Worm (Caenorhabditis elegans) whole organism, L4 larva: ENCODE data around the gene srt-28.

Experiments
- D1046.2 ChIP-seq: fragments of 200-800 bp; sonication (Bioruptor generic); IDR thresholded peaks from 2 replicates; pipeline ENCODE4 v1.3.6; 2022; ENCODE audit warnings: missing genetic modification characterization, missing compliant biosample characterization
- F10B5.3 ChIP-seq: sonication (generic microtip); optimal IDR thresholded peaks from 2 replicates; lab custom pipeline; 2016; ENCODE audit warnings: mild to moderate bottlenecking, missing genetic modification characterization, missing compliant biosample characterization
- F37D6.2 ChIP-seq: sonication (generic microtip); optimal IDR thresholded peaks from 2 replicates; lab custom pipeline; 2016; ENCODE audit warnings: mild to moderate bottlenecking, missing genetic modification characterization, missing compliant biosample characterization
- F44E2.7 ChIP-seq: fragments of 200-800 bp; sonication (Bioruptor generic); IDR thresholded peaks from 2 replicates; pipeline ENCODE4 v2.1.2; 2022; ENCODE audit warnings: missing genetic modification characterization, missing compliant biosample characterization
- T20F7.1 ChIP-seq: fragments of 200-800 bp; sonication (Bioruptor generic); optimal IDR thresholded peaks from 2 replicates; lab custom pipeline; 2018; ENCODE audit warnings: mild to moderate bottlenecking, missing genetic modification characterization, missing compliant biosample characterization
- Y75B8A.6 ChIP-seq: fragments of 200-800 bp; sonication (Bioruptor generic); IDR thresholded peaks from 2 replicates; pipeline ENCODE4 v1.3.6; 2022; ENCODE audit warnings: missing genetic modification reagents, missing genetic modification characterization, missing compliant biosample characterization
- ZK337.2 ChIP-seq: fragments of 200-800 bp; sonication (Bioruptor generic); IDR thresholded peaks from 2 replicates; pipeline ENCODE4 v1.3.6; 2022; ENCODE audit warnings: missing genetic modification reagents, missing genetic modification characterization, missing compliant biosample characterization
- ZK546.5 ChIP-seq, 2 experiments: sonication (generic microtip); optimal IDR thresholded peaks; 2 replicates each; lab custom pipeline; 2017; ENCODE audit warnings: missing biosample characterization in 2 of 2, missing genetic modification characterization in 2 of 2
- attf-4 ChIP-seq: sonication (generic microtip); optimal IDR thresholded peaks from 3 replicates; lab custom pipeline; 2017; ENCODE audit warnings: missing biosample characterization, missing genetic modification characterization
- ceh-32 ChIP-seq: sonication (generic microtip); optimal IDR thresholded peaks from 2 replicates; lab custom pipeline; 2016; ENCODE audit warnings: mild to moderate bottlenecking, missing genetic modification characterization, missing compliant biosample characterization; ENCODE audit not compliant: poor library complexity
- ces-1 ChIP-seq: fragments of 150-350 bp; sonication (generic microtip); optimal IDR thresholded peaks from 4 replicates; lab custom pipeline; 2014; ENCODE audit warnings: missing biosample characterization, missing genetic modification reagents, missing genetic modification characterization
- cey-2 ChIP-seq: sonication (generic microtip); optimal IDR thresholded peaks from 3 replicates; lab custom pipeline; 2017; ENCODE audit warnings: missing genetic modification characterization, mild to moderate bottlenecking, missing compliant biosample characterization, antibody characterized with exemption, borderline replicate concordance; ENCODE audit not compliant: insufficient read depth
- daf-12 ChIP-seq: fragments of 150-350 bp; optimal IDR thresholded peaks from 2 replicates; lab custom pipeline; 2014; ENCODE audit warnings: missing biosample characterization, missing genetic modification reagents, missing genetic modification characterization
- daf-16 ChIP-seq, 3 experiments: sonication (generic microtip); optimal IDR thresholded peaks; 2 replicates each; lab custom pipeline; 2016 to 2017; ENCODE audit warnings: missing genetic modification characterization in 3 of 3, missing genetic modification reagents in 3 of 3, mild to moderate bottlenecking in 2 of 3, missing compliant biosample characterization in 2 of 3, missing biosample characterization in 1 of 3, moderate library complexity in 1 of 3
- daf-19 ChIP-seq: fragments of 200-800 bp; sonication (Bioruptor generic); conservative IDR thresholded peaks from 2 replicates; pipeline ENCODE4 v1.3.6; 2022; ENCODE audit warnings: missing genetic modification characterization, missing compliant biosample characterization
- daf-8 ChIP-seq: fragments of 200-800 bp; sonication (Bioruptor generic); IDR thresholded peaks from 2 replicates; pipeline ENCODE4 v1.3.6; 2022; ENCODE audit warnings: missing genetic modification characterization, missing compliant biosample characterization
- dmd-8 ChIP-seq: fragments of 200-800 bp; sonication (Bioruptor generic); IDR thresholded peaks from 2 replicates; pipeline ENCODE4 v1.3.6; 2022; ENCODE audit warnings: missing genetic modification characterization, missing compliant biosample characterization
- dmd-9 ChIP-seq: fragments of 200-800 bp; sonication (Bioruptor generic); IDR thresholded peaks from 2 replicates; pipeline ENCODE4 v1.3.6; 2022; ENCODE audit warnings: missing genetic modification reagents, missing genetic modification characterization, missing compliant biosample characterization
- dpl-1 ChIP-seq: fragments of 150-350 bp; optimal IDR thresholded peaks from 2 replicates; lab custom pipeline; 2014; ENCODE audit warnings: missing biosample characterization, missing genetic modification reagents, missing genetic modification characterization
- dve-1 ChIP-seq: sonication (generic microtip); optimal IDR thresholded peaks from 2 replicates; lab custom pipeline; 2017; ENCODE audit warnings: antibody characterized with exemption, mild to moderate bottlenecking, missing genetic modification characterization, missing compliant biosample characterization; ENCODE audit not compliant: insufficient read depth
- egl-43 ChIP-seq: fragments of 200-800 bp; sonication (Bioruptor generic); IDR thresholded peaks from 2 replicates; pipeline ENCODE4 v1.3.6; 2022; ENCODE audit warnings: missing genetic modification reagents, missing genetic modification characterization, missing compliant biosample characterization
- hlh-11 ChIP-seq: fragments of 200-800 bp; sonication (Bioruptor generic); optimal IDR thresholded peaks from 2 replicates; lab custom pipeline; 2018; ENCODE audit warnings: mild to moderate bottlenecking, missing genetic modification characterization, missing compliant biosample characterization
- hlh-30 ChIP-seq: sonication (generic microtip); optimal IDR thresholded peaks from 2 replicates; lab custom pipeline; 2017; ENCODE audit warnings: antibody characterized with exemption, mild to moderate bottlenecking, missing genetic modification characterization, missing compliant biosample characterization; ENCODE audit not compliant: insufficient read depth
- hmg-1.1 ChIP-seq: fragments of 200-800 bp; sonication (Bioruptor generic); IDR thresholded peaks from 2 replicates; pipeline ENCODE4 v1.3.6; 2022; ENCODE audit warnings: missing genetic modification reagents, missing genetic modification characterization, missing compliant biosample characterization
- jun-1 ChIP-seq: fragments of 150-350 bp; optimal IDR thresholded peaks from 2 replicates; lab custom pipeline; 2014; ENCODE audit warnings: missing biosample characterization, missing genetic modification reagents, missing genetic modification characterization
- lim-7 ChIP-seq: fragments of 200-800 bp; sonication (Bioruptor generic); IDR thresholded peaks from 2 replicates; pipeline ENCODE4 v1.3.6; 2022; ENCODE audit warnings: missing genetic modification characterization, missing compliant biosample characterization
- lin-15B ChIP-seq: fragments of 150-350 bp; sonication (generic microtip); optimal IDR thresholded peaks from 3 replicates; lab custom pipeline; 2014; ENCODE audit warnings: missing biosample characterization, missing genetic modification characterization
- madf-5 ChIP-seq, 2 experiments: fragments of 200-800 bp; sonication (Bioruptor generic); IDR thresholded peaks; 2 replicates each; pipeline ENCODE4 v1.3.6; 2022; ENCODE audit warnings: missing compliant biosample characterization in 2 of 2, missing genetic modification characterization in 2 of 2
- mdl-1 ChIP-seq, 2 experiments: fragments of 150-350 bp in 1 of 2; sonication (generic microtip) in 1 of 2; optimal IDR thresholded peaks; 2 replicates each; lab custom pipeline; 2014 to 2017; ENCODE audit warnings: missing biosample characterization in 2 of 2, missing genetic modification characterization in 2 of 2
- mdt-29 ChIP-seq: fragments of 200-800 bp; sonication (Bioruptor generic); IDR thresholded peaks from 2 replicates; pipeline ENCODE4 v1.3.6; 2022; ENCODE audit warnings: missing genetic modification reagents, missing genetic modification characterization, missing compliant biosample characterization
- mep-1 ChIP-seq: fragments of 150-350 bp; sonication (generic microtip); optimal IDR thresholded peaks from 3 replicates; lab custom pipeline; 2014; ENCODE audit warnings: missing biosample characterization, missing genetic modification characterization
- mes-2 ChIP-seq: sonication (generic microtip); optimal IDR thresholded peaks from 2 replicates; lab custom pipeline; 2016; ENCODE audit warnings: missing genotype, mild to moderate bottlenecking, missing genetic modification characterization, missing compliant biosample characterization; ENCODE audit not compliant: poor library complexity, severe bottlenecking
- mxl-3 ChIP-seq: fragments of 200-800 bp; sonication (Bioruptor generic); optimal IDR thresholded peaks from 2 replicates; lab custom pipeline; 2018; ENCODE audit warnings: mild to moderate bottlenecking, missing genetic modification characterization, missing compliant biosample characterization
- nhr-102 ChIP-seq: sonication (generic microtip); optimal IDR thresholded peaks from 2 replicates; lab custom pipeline; 2016; ENCODE audit warnings: mild to moderate bottlenecking, missing genetic modification characterization, moderate library complexity, missing compliant biosample characterization
- nhr-111 ChIP-seq: fragments of 200-800 bp; sonication (Bioruptor generic); optimal IDR thresholded peaks from 2 replicates; lab custom pipeline; 2018; ENCODE audit warnings: mild to moderate bottlenecking, missing genetic modification characterization, missing compliant biosample characterization
- nhr-42 ChIP-seq: fragments of 200-800 bp; sonication (Bioruptor generic); IDR thresholded peaks from 2 replicates; pipeline ENCODE4 v1.3.6; 2022; ENCODE audit warnings: missing genetic modification characterization, missing compliant biosample characterization
- nhr-77 ChIP-seq: fragments of 150-350 bp; optimal IDR thresholded peaks from 2 replicates; lab custom pipeline; 2014; ENCODE audit warnings: missing biosample characterization, missing genetic modification characterization
- php-3 ChIP-seq: fragments of 200-800 bp; sonication (Bioruptor generic); IDR thresholded peaks from 2 replicates; pipeline ENCODE4 v1.3.6; 2022; ENCODE audit warnings: missing genetic modification reagents, missing genetic modification characterization, missing compliant biosample characterization
- saeg-2 ChIP-seq: fragments of 200-800 bp; sonication (Bioruptor generic); IDR thresholded peaks from 2 replicates; pipeline ENCODE4 v1.3.6; 2022; ENCODE audit warnings: missing genetic modification reagents, missing genetic modification characterization, missing compliant biosample characterization
- snpc-1.2 ChIP-seq: fragments of 200-800 bp; sonication (Bioruptor generic); IDR thresholded peaks from 2 replicates; pipeline ENCODE4 v1.3.6; 2022; ENCODE audit warnings: missing genetic modification reagents, missing genetic modification characterization, missing compliant biosample characterization
- snpc-4 ChIP-seq: fragments of 150-350 bp; optimal IDR thresholded peaks from 2 replicates; lab custom pipeline; 2014; ENCODE audit warnings: missing biosample characterization, missing genetic modification characterization
- spr-3 ChIP-seq: fragments of 200-800 bp; sonication (Bioruptor generic); optimal IDR thresholded peaks from 2 replicates; lab custom pipeline; 2018; ENCODE audit warnings: mild to moderate bottlenecking, missing genetic modification characterization, missing compliant biosample characterization
- tra-1 ChIP-seq: fragments of 200-800 bp; sonication (Bioruptor generic); IDR thresholded peaks from 2 replicates; pipeline ENCODE4 v1.3.6; 2022; ENCODE audit warnings: missing genetic modification reagents, missing genetic modification characterization, missing compliant biosample characterization
- unc-39 ChIP-seq: sonication (generic microtip); optimal IDR thresholded peaks from 2 replicates; lab custom pipeline; 2017; ENCODE audit warnings: missing biosample characterization, missing genetic modification characterization
- unc-62 ChIP-seq, 3 experiments: fragments of 150-350 bp in 1 of 3; sonication (generic microtip); optimal IDR thresholded peaks in 2 of 3; peaks in 1 of 3; 1 replicate in 1 of 3; 2 replicates in 2 of 3; lab custom pipeline; 2014 to 2017; ENCODE audit warnings: missing biosample characterization in 3 of 3, missing genetic modification characterization in 3 of 3, missing genetic modification reagents in 3 of 3, missing genotype in 1 of 3
- zfp-2 ChIP-seq: sonication (generic microtip); optimal IDR thresholded peaks from 2 replicates; lab custom pipeline; 2016; ENCODE audit warnings: mild to moderate bottlenecking, missing genetic modification characterization, missing compliant biosample characterization
- ztf-11 ChIP-seq: fragments of 150-350 bp; optimal IDR thresholded peaks from 2 replicates; lab custom pipeline; 2014; ENCODE audit warnings: missing biosample characterization, missing genetic modification characterization
- ztf-7 ChIP-seq: fragments of 150-350 bp; optimal IDR thresholded peaks from 2 replicates; lab custom pipeline; 2014; ENCODE audit warnings: missing biosample characterization, missing genetic modification characterization

The srt-28 gene

ce11 chrV:2673807-2674206 is 39.6 kb downstream of the srt-28 start (continued):
- peak; percentile 83 for TF ChIP-seq lim-7 (GFP tag; lab: Robert Waterston, UW)
- TF ChIP-seq, all 104 proteins: peak for 35

ce11 chrV:2672603-2673002 is 40.8 kb downstream of the srt-28 start, which contains the start of gene W02G9.3:
Gene W02G9.3, plus strand, starts transcription at chrV:2672986.
- TF ChIP-seq ceh-32 (no peak), F44E2.7 (GFP tag; lab: Robert Waterston, UW) (no peak), mdl-1 (tag; optimal IDR thresholded peaks at IDR 0.05; lab: Kevin White, UChicago) (no peak), mep-1 (peak; percentile 70), nhr-42 (GFP tag; lab: Robert Waterston, UW) (no peak), jun-1 (tag; lab: Kevin White, UChicago) (no peak), attf-4 (tag; lab: Kevin White, UChicago) (no peak), Y75B8A.6 (GFP tag; lab: Robert Waterston, UW) (no peak), lin-15B (tag; lab: Kevin White, UChicago) (no peak), ZK546.5 (tag; optimal IDR thresholded peaks at IDR 0.05; lab: Kevin White, UChicago) (no peak), saeg-2 (no peak), dmd-9 (no peak), mes-2 (tag; lab: Kevin White, UChicago) (peak; percentile 90), D1046.2 (GFP tag; lab: Robert Waterston, UW) (no peak), nhr-111 (GFP tag; lab: Kevin White, UChicago) (no peak), snpc-4 (tag; lab: Kevin White, UChicago) (no peak), daf-16 (GFP tag; optimal IDR thresholded peaks at IDR 0.05; lab: Kevin White, UChicago) (no peak), daf-16 (tag; optimal IDR thresholded peaks at IDR 0.05; lab: Kevin White, UChicago) (peak; percentile 56), dve-1 (tag; lab: Kevin White, UChicago) (peak; percentile 83), T20F7.1 (GFP tag; lab: Kevin White, UChicago) (no peak), daf-19 (GFP tag; lab: Robert Waterston, UW) (no peak), dmd-8 (GFP tag; lab: Robert Waterston, UW) (no peak), ces-1 (GFP tag; lab: Kevin White, UChicago) (no peak), ztf-7 (no peak), daf-12 (no peak), tra-1 (GFP tag; lab: Robert Waterston, UW) (no peak), zfp-2 (tag; lab: Kevin White, UChicago) (no peak), madf-5 (GFP tag; IDR thresholded peaks at IDR 0.05; lab: Robert Waterston, UW) (no peak), mdt-29 (GFP tag; lab: Robert Waterston, UW) (no peak), hlh-30 (tag; lab: Kevin White, UChicago) (peak; percentile 41), egl-43 (GFP tag; lab: Robert Waterston, UW) (no peak), nhr-102 (no peak), unc-39 (no peak), ZK337.2 (GFP tag; lab: Robert Waterston, UW) (0 out of 2 replicates have a peak, but pooled peaks have one; percentile 17), spr-3 (GFP tag; lab: Kevin White, UChicago) (no peak), unc-62 (GFP tag; optimal IDR thresholded peaks at IDR 0.05 in 1 of 2; lab: Kevin White, UChicago) (no peak), unc-62 (tag; optimal IDR thresholded peaks at IDR 0.05; lab: Kevin White, UChicago) (no peak), snpc-1.2 (GFP tag; lab: Robert Waterston, UW) (no peak), lim-7 (GFP tag; lab: Robert Waterston, UW) (no peak), nhr-77 (peak; percentile 92), hmg-1.1 (peak; percentile 36; the same call in 1 of the 2 replicates), php-3 (GFP tag; lab: Robert Waterston, UW) (no peak), mxl-3 (GFP tag; lab: Kevin White, UChicago) (no peak), hlh-11 (tag; lab: Kevin White, UChicago) (peak; percentile 3), dpl-1 (GFP tag; lab: Kevin White, UChicago) (peak; percentile 80), cey-2 (tag; lab: Kevin White, UChicago) (no peak), ztf-11 (tag; lab: Kevin White, UChicago) (no peak), F37D6.2 (tag; lab: Kevin White, UChicago) (no peak), daf-8 (GFP tag; lab: Robert Waterston, UW) (no peak), F10B5.3 (no peak)
